Worm (Caenorhabditis elegans) whole organism, mixed stage, embryonic: ENCODE data around the gene idpc-2.

Source experiments
- blmp-1 ChIP-seq: fragments of 150-350 bp; optimal IDR thresholded peaks from 2 replicates; lab custom pipeline; 2014; ENCODE audit warnings: missing biosample characterization, missing genetic modification characterization
- drap-1 ChIP-seq: fragments of 200-800 bp; sonication (Bioruptor generic); optimal IDR thresholded peaks from 3 replicates; lab custom pipeline; 2018; ENCODE audit warnings: mild to moderate bottlenecking, missing genetic modification characterization, missing compliant biosample characterization
- elt-1 ChIP-seq: sonication (generic microtip); optimal IDR thresholded peaks from 2 replicates; lab custom pipeline; 2017; ENCODE audit warnings: missing genetic modification characterization, mild to moderate bottlenecking, missing compliant biosample characterization, antibody characterized with exemption, moderate library complexity, borderline replicate concordance; ENCODE audit not compliant: insufficient read depth
- elt-3 ChIP-seq: fragments of 150-350 bp; optimal IDR thresholded peaks from 2 replicates; lab custom pipeline; 2014; ENCODE audit warnings: missing biosample characterization, missing genetic modification characterization
- lin-32 ChIP-seq: fragments of 200-800 bp; sonication (Bioruptor generic); optimal IDR thresholded peaks from 2 replicates; lab custom pipeline; 2018; ENCODE audit warnings: mild to moderate bottlenecking, missing genetic modification characterization, missing compliant biosample characterization
- lsy-2 ChIP-seq: fragments of 150-350 bp; optimal IDR thresholded peaks from 2 replicates; lab custom pipeline; 2014; ENCODE audit warnings: missing biosample characterization, missing genetic modification characterization
- mab-5 ChIP-seq: fragments of 150-350 bp; optimal IDR thresholded peaks from 2 replicates; lab custom pipeline; 2014; ENCODE audit warnings: missing biosample characterization, missing genetic modification characterization
- mep-1 ChIP-seq: fragments of 150-350 bp; optimal IDR thresholded peaks from 2 replicates; lab custom pipeline; 2017; ENCODE audit warnings: missing biosample characterization, missing genetic modification reagents, missing genetic modification characterization, inconsistent platforms
- nhr-28 ChIP-seq: fragments of 150-350 bp; optimal IDR thresholded peaks from 2 replicates; lab custom pipeline; 2014; ENCODE audit warnings: missing biosample characterization, missing genetic modification characterization
- nhr-76 ChIP-seq: sonication (generic microtip); optimal IDR thresholded peaks from 2 replicates; lab custom pipeline; 2017; ENCODE audit warnings: missing biosample characterization, missing genetic modification characterization
- pha-4 ChIP-seq: fragments of 150-350 bp; optimal IDR thresholded peaks from 2 replicates; lab custom pipeline; 2018; ENCODE audit warnings: missing biosample characterization, missing genetic modification reagents, missing genetic modification characterization
- snpc-4 ChIP-seq: fragments of 150-350 bp; optimal IDR thresholded peaks from 2 replicates; lab custom pipeline; 2014; ENCODE audit warnings: missing biosample characterization, missing genetic modification characterization
- ztf-11 ChIP-seq: fragments of 150-350 bp; optimal IDR thresholded peaks from 2 replicates; lab custom pipeline; 2014; ENCODE audit warnings: missing biosample characterization, missing genetic modification characterization

DNA sequence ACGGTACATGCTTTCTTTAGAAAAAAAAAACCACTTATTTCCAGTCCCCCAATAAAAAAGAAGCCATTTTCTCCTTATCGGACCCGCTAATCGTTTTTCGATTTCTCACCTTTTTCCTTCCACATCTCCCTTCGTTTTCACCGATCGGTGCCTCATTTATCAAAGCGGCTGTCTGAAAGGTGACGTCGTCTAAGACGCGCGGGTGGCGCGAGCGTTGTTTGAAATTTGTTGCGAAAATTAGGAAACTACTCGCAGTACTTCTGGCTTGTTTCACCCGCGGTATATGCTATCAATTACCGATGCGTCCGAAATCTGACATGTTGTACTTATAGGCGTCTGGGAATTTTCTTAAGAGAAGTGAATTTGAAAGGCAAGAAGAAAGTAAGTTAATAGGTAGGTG, 31.1 kb upstream of the idpc-2 start:
- TF ChIP-seq pha-4: no peak
- TF ChIP-seq snpc-4 (tag; lab: Kevin White, UChicago): no peak
- TF ChIP-seq ztf-11 (tag; lab: Kevin White, UChicago): no peak
- TF ChIP-seq nhr-28 (tag; lab: Kevin White, UChicago): no peak
- TF ChIP-seq mab-5 (tag; lab: Kevin White, UChicago): no peak
- no peak for TF ChIP-seq elt-1 (tag; lab: Kevin White, UChicago)
- TF ChIP-seq lsy-2 (tag; lab: Kevin White, UChicago): no peak
- no peak for TF ChIP-seq drap-1 (GFP tag; lab: Kevin White, UChicago)
- no peak for TF ChIP-seq elt-3 (tag; lab: Kevin White, UChicago)
- TF ChIP-seq mep-1: no peak
- TF ChIP-seq lin-32 (GFP tag; lab: Kevin White, UChicago): no peak
- TF ChIP-seq nhr-76 (tag; lab: Kevin White, UChicago): no peak
- TF ChIP-seq blmp-1 (tag; lab: Kevin White, UChicago): no peak
